Fruit fly (Drosophila melanogaster) whole organism, embryonic: ENCODE results near the gene Ostgamma.

Experiments
- Abd-B ChIP-seq: fragments of 200-800 bp; sonication (Bioruptor generic); optimal IDR thresholded peaks from 2 replicates; lab custom pipeline; 2018; ENCODE audit warnings: missing biosample characterization, mild to moderate bottlenecking, missing genetic modification characterization, moderate library complexity
- B-H1 ChIP-seq: fragments of 200-800 bp; sonication (Bioruptor generic); IDR thresholded peaks from 3 replicates; pipeline ENCODE4 v1.3.6; 2022; ENCODE audit warnings: missing biosample characterization, missing genetic modification characterization
- B-H2 ChIP-seq: fragments of 200-800 bp; sonication (Bioruptor generic); optimal IDR thresholded peaks from 2 replicates; lab custom pipeline; 2018; ENCODE audit warnings: missing biosample characterization, mild to moderate bottlenecking, missing genetic modification characterization
- Bgb ChIP-seq: fragments of 200-800 bp; sonication (Bioruptor generic); IDR thresholded peaks from 2 replicates; pipeline ENCODE4 v1.3.6; 2022; ENCODE audit warnings: missing biosample characterization, missing genetic modification characterization; ENCODE audit not compliant: partially characterized antibody
- CG10209 ChIP-seq: fragments of 200-800 bp; sonication (Bioruptor generic); optimal IDR thresholded peaks from 3 replicates; lab custom pipeline; 2017; ENCODE audit warnings: missing biosample characterization, mild to moderate bottlenecking, missing genetic modification characterization, missing genetic modification reagents
- CG10267 ChIP-seq: fragments of 200-800 bp; sonication (Bioruptor generic); optimal IDR thresholded peaks from 2 replicates; lab custom pipeline; 2018; ENCODE audit warnings: missing biosample characterization, mild to moderate bottlenecking, missing genetic modification characterization, moderate library complexity
- CG10274 ChIP-seq: fragments of 200-800 bp; sonication (Bioruptor generic); optimal IDR thresholded peaks from 3 replicates; lab custom pipeline; 2017; ENCODE audit warnings: missing biosample characterization, mild to moderate bottlenecking, missing genetic modification characterization
- CG11695 ChIP-seq: fragments of 200-800 bp; sonication (Bioruptor generic); IDR thresholded peaks from 3 replicates; pipeline ENCODE4 v1.3.6; 2022; ENCODE audit warnings: missing biosample characterization, missing genetic modification characterization
- CG12769 ChIP-seq: fragments of 200-800 bp; sonication (Bioruptor generic); optimal IDR thresholded peaks from 2 replicates; lab custom pipeline; 2019; ENCODE audit warnings: missing biosample characterization, mild to moderate bottlenecking, missing genetic modification characterization, moderate library complexity
- CG17612 ChIP-seq: fragments of 200-800 bp; sonication (Bioruptor generic); IDR thresholded peaks from 2 replicates; pipeline ENCODE4 v1.3.6; 2022; ENCODE audit warnings: missing biosample characterization, missing genetic modification characterization
- CG17802 ChIP-seq: fragments of 200-800 bp; sonication (Bioruptor generic); optimal IDR thresholded peaks from 2 replicates; lab custom pipeline; 2018; ENCODE audit warnings: missing biosample characterization, mild to moderate bottlenecking, missing genetic modification characterization, moderate library complexity
- CG32532 ChIP-seq: fragments of 200-800 bp; sonication (Bioruptor generic); IDR thresholded peaks from 2 replicates; pipeline ENCODE4 v1.3.6; 2022; ENCODE audit warnings: missing biosample characterization, missing genetic modification characterization
- CG3281 ChIP-seq: fragments of 200-800 bp; sonication (Bioruptor generic); optimal IDR thresholded peaks from 3 replicates; lab custom pipeline; 2017; ENCODE audit warnings: missing biosample characterization, mild to moderate bottlenecking, missing genetic modification characterization
- CG34422 ChIP-seq: fragments of 200-800 bp; sonication (Bioruptor generic); IDR thresholded peaks from 3 replicates; pipeline ENCODE4 v1.3.6; 2022; ENCODE audit warnings: missing biosample characterization, missing genetic modification characterization
- CG4424 ChIP-seq: fragments of 200-800 bp; sonication (Bioruptor generic); optimal IDR thresholded peaks from 3 replicates; lab custom pipeline; 2016; ENCODE audit warnings: missing biosample characterization, missing genetic modification characterization
- CG6254 ChIP-seq: fragments of 200-800 bp; sonication (Bioruptor generic); optimal IDR thresholded peaks from 3 replicates; lab custom pipeline; 2017; ENCODE audit warnings: mild to moderate bottlenecking, missing biosample characterization, missing genetic modification reagents, missing genetic modification characterization
- CG6654 ChIP-seq: fragments of 200-800 bp; sonication (Bioruptor generic); optimal IDR thresholded peaks from 2 replicates; lab custom pipeline; 2017; ENCODE audit warnings: missing biosample characterization, mild to moderate bottlenecking, missing genetic modification characterization
- CG7928 ChIP-seq: fragments of 200-800 bp; sonication (Bioruptor generic); optimal IDR thresholded peaks from 2 replicates; lab custom pipeline; 2017; ENCODE audit warnings: missing biosample characterization, mild to moderate bottlenecking, missing genetic modification characterization
- CG8359 ChIP-seq: fragments of 200-800 bp; sonication (Bioruptor generic); optimal IDR thresholded peaks from 2 replicates; lab custom pipeline; 2017; ENCODE audit warnings: missing biosample characterization, mild to moderate bottlenecking, missing genetic modification characterization, borderline replicate concordance
- Dek ChIP-seq: fragments of 200-800 bp; sonication (Bioruptor generic); optimal IDR thresholded peaks from 3 replicates; lab custom pipeline; 2019; ENCODE audit warnings: missing biosample characterization, mild to moderate bottlenecking, missing genetic modification characterization, moderate library complexity
- Fer3 ChIP-seq: fragments of 200-800 bp; sonication (Bioruptor generic); optimal IDR thresholded peaks from 2 replicates; lab custom pipeline; 2018; ENCODE audit warnings: missing biosample characterization, mild to moderate bottlenecking, missing genetic modification characterization, moderate library complexity
- Hmr ChIP-seq: fragments of 200-800 bp; sonication (Bioruptor generic); optimal IDR thresholded peaks from 3 replicates; lab custom pipeline; 2017; ENCODE audit warnings: mild to moderate bottlenecking, missing biosample characterization, missing genetic modification reagents, missing genetic modification characterization
- Hr51 ChIP-seq, 2 experiments: fragments of 200-800 bp; sonication (Bioruptor generic); optimal IDR thresholded peaks; 2 replicates in 1 of 2; 3 replicates in 1 of 2; lab custom pipeline; 2016 to 2018; ENCODE audit warnings: missing biosample characterization in 2 of 2, missing genetic modification characterization in 2 of 2, mild to moderate bottlenecking in 1 of 2, moderate library complexity in 1 of 2
- Jarid2 ChIP-seq: fragments of 200-800 bp; sonication (Bioruptor generic); optimal IDR thresholded peaks from 3 replicates; lab custom pipeline; 2017; ENCODE audit warnings: mild to moderate bottlenecking, missing biosample characterization, missing genetic modification reagents, missing genetic modification characterization
- Nf-YC ChIP-seq: fragments of 200-800 bp; optimal IDR thresholded peaks from 3 replicates; lab custom pipeline; 2019; ENCODE audit warnings: missing biosample characterization, mild to moderate bottlenecking, missing genetic modification characterization, moderate library complexity
- Scr ChIP-seq: fragments of 200-800 bp; sonication (Bioruptor generic); IDR thresholded peaks from 2 replicates; pipeline ENCODE4 v1.3.6; 2022; ENCODE audit warnings: missing biosample characterization, missing genetic modification characterization; ENCODE audit not compliant: partially characterized antibody
- Side ChIP-seq: fragments of 200-800 bp; sonication (Bioruptor generic); optimal IDR thresholded peaks from 2 replicates; lab custom pipeline; 2016; ENCODE audit warnings: missing biosample characterization, missing genetic modification characterization
- Six4 ChIP-seq: fragments of 200-800 bp; sonication (Bioruptor generic); optimal IDR thresholded peaks from 2 replicates; lab custom pipeline; 2016; ENCODE audit warnings: missing biosample characterization, missing genetic modification characterization
- az2 ChIP-seq: fragments of 200-800 bp; sonication (Bioruptor generic); optimal IDR thresholded peaks from 3 replicates; lab custom pipeline; 2016; ENCODE audit warnings: missing biosample characterization, missing genetic modification characterization
- bsh ChIP-seq, 2 experiments: fragments of 200-800 bp; sonication (Bioruptor generic); optimal IDR thresholded peaks; 2 replicates each; lab custom pipeline; 2017 to 2018; ENCODE audit warnings: mild to moderate bottlenecking in 2 of 2, missing biosample characterization in 2 of 2, missing genetic modification characterization in 2 of 2, moderate library complexity in 1 of 2
- chinmo ChIP-seq: fragments of 200-800 bp; sonication (Bioruptor generic); IDR thresholded peaks from 4 replicates; pipeline ENCODE4 v1.3.6; 2022; ENCODE audit warnings: missing biosample characterization, missing genetic modification characterization; ENCODE audit not compliant: partially characterized antibody
- esg ChIP-seq: fragments of 200-800 bp; sonication (Bioruptor generic); conservative IDR thresholded peaks from 2 replicates; pipeline ENCODE4 v1.3.6; 2022; ENCODE audit warnings: missing biosample characterization, missing genetic modification characterization
- gce ChIP-seq: fragments of 200-800 bp; sonication (Bioruptor generic); IDR thresholded peaks from 3 replicates; pipeline ENCODE4 v1.3.6; 2022; ENCODE audit warnings: missing biosample characterization, missing genetic modification characterization
- gem ChIP-seq: fragments of 200-800 bp; sonication (Bioruptor generic); optimal IDR thresholded peaks from 2 replicates; lab custom pipeline; 2019; ENCODE audit warnings: missing biosample characterization, mild to moderate bottlenecking, missing genetic modification characterization, moderate library complexity
- kah ChIP-seq: fragments of 200-800 bp; sonication (Bioruptor generic); optimal IDR thresholded peaks from 2 replicates; lab custom pipeline; 2018; ENCODE audit warnings: missing biosample characterization, mild to moderate bottlenecking, missing genetic modification characterization
- pan ChIP-seq, 4 experiments: fragments of >200 bp in 3 of 4; fragments of 200-800 bp in 1 of 4; sonication (Bioruptor generic) in 1 of 4; optimal IDR thresholded peaks in 3 of 4; IDR thresholded peaks in 1 of 4; 2 replicates each; pipeline versions ENCODE4 v1.3.6 to Lab custom; 2017 to 2022; ENCODE audit warnings: missing biosample characterization in 2 of 4, missing genetic modification characterization in 2 of 4, mixed read lengths in 1 of 4
- pita ChIP-seq: fragments of 200-800 bp; sonication (Bioruptor generic); optimal IDR thresholded peaks from 2 replicates; lab custom pipeline; 2017; ENCODE audit warnings: missing biosample characterization, mild to moderate bottlenecking, missing genetic modification characterization
- row ChIP-seq: fragments of 200-800 bp; sonication (Bioruptor generic); IDR thresholded peaks from 3 replicates; pipeline ENCODE4 v1.3.6; 2022; ENCODE audit warnings: missing biosample characterization, missing genetic modification characterization
- scrt ChIP-seq: fragments of 200-800 bp; sonication (Bioruptor generic); optimal IDR thresholded peaks from 2 replicates; lab custom pipeline; 2018; ENCODE audit warnings: missing biosample characterization, mild to moderate bottlenecking, missing genetic modification characterization, moderate library complexity
- sd ChIP-seq: fragments of 200-800 bp; sonication (Bioruptor generic); optimal IDR thresholded peaks from 3 replicates; lab custom pipeline; 2018; ENCODE audit warnings: missing biosample characterization, mild to moderate bottlenecking, missing genetic modification characterization, moderate library complexity
- sob ChIP-seq: fragments of 200-800 bp; sonication (Bioruptor generic); IDR thresholded peaks from 2 replicates; pipeline ENCODE4 v1.3.6; 2022; ENCODE audit warnings: missing biosample characterization, missing genetic modification characterization
- stc ChIP-seq: fragments of 200-800 bp; sonication (Bioruptor generic); IDR thresholded peaks from 2 replicates; pipeline ENCODE4 v1.3.6; 2022; ENCODE audit warnings: missing biosample characterization, missing genetic modification characterization
- tin ChIP-seq: fragments of 200-800 bp; sonication (Bioruptor generic); optimal IDR thresholded peaks from 3 replicates; lab custom pipeline; 2016; ENCODE audit warnings: missing biosample characterization, missing genetic modification characterization
- tll ChIP-seq, 2 experiments: fragments of 200-800 bp in 1 of 2; fragments of >200 bp in 1 of 2; sonication (Bioruptor generic) in 1 of 2; optimal IDR thresholded peaks; 2 replicates each; lab custom pipeline; 2017 to 2019; ENCODE audit warnings: missing biosample characterization in 2 of 2, missing genetic modification characterization in 2 of 2, mild to moderate bottlenecking in 1 of 2, moderate library complexity in 1 of 2
- trem ChIP-seq: fragments of 200-800 bp; optimal IDR thresholded peaks from 3 replicates; lab custom pipeline; 2019; ENCODE audit warnings: missing biosample characterization, mild to moderate bottlenecking, missing genetic modification characterization, moderate library complexity
- vfl ChIP-seq: fragments of 200-800 bp; sonication (Bioruptor generic); optimal IDR thresholded peaks from 2 replicates; lab custom pipeline; 2016; ENCODE audit warnings: missing biosample characterization, missing genetic modification characterization
- wdn ChIP-seq: fragments of 200-800 bp; sonication (Bioruptor generic); IDR thresholded peaks from 2 replicates; pipeline ENCODE4 v1.3.6; 2022; ENCODE audit warnings: missing biosample characterization, missing genetic modification characterization

Ostgamma gene

DNA sequence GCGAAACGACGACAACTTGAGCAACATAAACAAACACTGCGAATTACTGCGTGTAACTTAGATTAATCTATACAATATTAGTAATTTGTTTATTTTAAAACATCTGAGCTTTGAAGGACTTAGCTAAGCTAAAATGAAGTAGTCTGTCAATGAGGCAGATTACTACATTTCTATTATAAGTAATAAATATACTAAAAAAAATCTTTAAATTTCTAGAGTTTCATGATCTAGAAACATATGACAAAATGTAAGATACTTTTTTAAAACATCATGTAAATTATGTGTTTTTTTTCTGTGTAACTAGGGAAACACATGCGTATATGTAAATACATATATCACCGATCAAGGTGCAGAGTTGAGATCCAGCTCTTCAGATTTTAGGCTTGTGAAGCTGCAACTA, 41.8 kb downstream of the Ostgamma start (continued):
- TF ChIP-seq Scr (GFP tag; lab: Robert Waterston, UW) (no peak), CG17802 (tag; lab: Kevin White, UChicago) (no peak), Nf-YC (peak; percentile 43), pan (optimal IDR thresholded peaks at IDR 0.05; lab: Kevin White, UChicago) (no peak), pan (GFP tag; optimal IDR thresholded peaks at IDR 0.05 in 1 of 2, IDR thresholded peaks at IDR 0.05 in 1 of 2) (peak in 1 of 2 experiments; percentile 74), CG3281 (GFP tag; lab: Kevin White, UChicago) (peak; percentile 38), trem (tag; lab: Kevin White, UChicago) (peak; percentile 10), B-H1 (peak; percentile 36; the same call in 1 of the 3 replicates), gem (tag; lab: Kevin White, UChicago) (peak; percentile 86), Six4 (GFP tag; lab: Kevin White, UChicago) (peak; percentile 30), Side (GFP tag; lab: Kevin White, UChicago) (no peak), CG8359 (GFP tag; lab: Kevin White, UChicago) (peak; percentile 9), az2 (GFP tag; lab: Kevin White, UChicago) (peak; percentile 11), sob (0 out of 2 replicates have a peak, but pooled peaks have one; percentile 26), Fer3 (peak; percentile 58), vfl (GFP tag; lab: Kevin White, UChicago) (no peak), stc (GFP tag; lab: Robert Waterston, UW) (peak; percentile 79), CG6654 (GFP tag; lab: Kevin White, UChicago) (no peak), Hr51 (GFP tag; optimal IDR thresholded peaks at IDR 0.05; lab: Kevin White, UChicago) (peak in 1 of 2 experiments; percentile 92), esg (GFP tag; lab: Robert Waterston, UW) (peak; percentile 54), kah (GFP tag; lab: Kevin White, UChicago) (peak; percentile 70), CG4424 (GFP tag; lab: Kevin White, UChicago) (peak; percentile 43), Dek (tag; lab: Kevin White, UChicago) (peak; percentile 55), tll (GFP tag; optimal IDR thresholded peaks at IDR 0.05; lab: Kevin White, UChicago) (no peak), CG6254 (GFP tag; lab: Kevin White, UChicago) (peak; percentile 24), Hmr (GFP tag; lab: Kevin White, UChicago) (peak; percentile 40), CG10209 (GFP tag; lab: Kevin White, UChicago) (peak; percentile 38), CG10267 (tag; lab: Kevin White, UChicago) (peak; percentile 47), row (GFP tag; lab: Robert Waterston, UW) (peak; percentile 73), pita (GFP tag; lab: Kevin White, UChicago) (no peak), scrt (peak; percentile 22), CG10274 (GFP tag; lab: Kevin White, UChicago) (no peak), CG34422 (GFP tag; lab: Robert Waterston, UW) (0 out of 3 replicates have a peak, but pooled peaks have one; percentile 34), CG17612 (GFP tag; lab: Robert Waterston, UW) (no peak), Abd-B (GFP tag; lab: Kevin White, UChicago) (peak; percentile 41), CG7928 (GFP tag; lab: Kevin White, UChicago) (no peak)

DNA sequence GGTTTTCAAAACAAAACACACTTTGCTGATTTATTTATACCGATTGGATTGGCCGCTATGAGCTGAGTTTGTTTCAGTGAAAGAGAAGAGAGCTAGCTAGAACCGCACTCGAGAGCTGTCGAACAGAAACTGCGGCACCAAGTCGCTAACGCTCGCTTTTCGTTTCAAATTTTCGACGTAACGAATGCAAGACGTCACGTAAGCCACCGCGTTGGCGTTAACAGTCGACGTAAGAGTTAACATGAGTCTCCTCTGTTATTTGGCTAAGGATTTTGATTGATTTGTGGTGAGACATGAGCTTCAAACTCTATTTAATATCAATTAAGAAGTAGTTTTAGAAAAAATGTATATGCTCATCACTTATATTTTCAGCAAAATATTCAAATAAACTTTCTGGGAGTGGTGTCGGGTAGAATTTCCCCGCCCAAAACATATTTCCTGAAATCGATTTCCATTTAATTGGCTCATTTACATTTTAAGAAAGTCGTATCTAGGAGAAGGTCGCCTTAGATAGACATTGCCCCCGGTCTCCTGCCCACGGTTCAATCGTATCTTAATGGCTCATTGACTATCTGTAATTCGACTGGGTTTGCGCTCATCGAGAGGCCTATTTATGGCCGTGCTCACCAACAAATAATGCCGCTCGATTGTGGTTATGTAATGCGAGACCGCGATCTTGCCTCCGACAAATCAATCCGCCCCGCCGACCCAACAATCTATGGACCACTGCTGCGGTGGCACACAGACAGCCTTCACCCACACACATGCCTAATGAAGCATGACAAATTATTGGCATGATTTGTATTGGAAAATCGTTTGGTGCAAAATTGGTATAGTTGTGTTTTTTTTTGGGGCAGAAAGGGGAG, 50.4 kb downstream of the Ostgamma start, which contains the start of gene CG8086:
TSS of gene CG8086 (minus strand) at position 102 of the 866 bp plus-strand sequence.
- 0 out of 3 replicates have a peak, but pooled peaks have one; percentile 2 for TF ChIP-seq CG11695
- TF ChIP-seq chinmo (GFP tag; lab: Robert Waterston, UW), result peak; percentile 60; the same call in 2 of the 4 replicates
- no peak for TF ChIP-seq tin (GFP tag; lab: Kevin White, UChicago)
- TF ChIP-seq Jarid2 (GFP tag; lab: Kevin White, UChicago), result peak; percentile 24
- peak; percentile 0 for TF ChIP-seq B-H2
- 0 out of 2 replicates have a peak, but pooled peaks have one; percentile 11 for TF ChIP-seq CG32532 (GFP tag; lab: Robert Waterston, UW)
- TF ChIP-seq CG12769 (tag; lab: Kevin White, UChicago), result peak; percentile 15
- no peak for TF ChIP-seq bsh (GFP tag; optimal IDR thresholded peaks at IDR 0.05; lab: Kevin White, UChicago)
- TF ChIP-seq gce (GFP tag; lab: Robert Waterston, UW), result no peak
- TF ChIP-seq wdn (GFP tag; lab: Robert Waterston, UW), result no peak
- TF ChIP-seq sd (tag; lab: Kevin White, UChicago), result no peak
- TF ChIP-seq Bgb (GFP tag; lab: Robert Waterston, UW), result peak; percentile 9; the same call in 1 of the 2 replicates
